Worm (Caenorhabditis elegans): ENCODE data around the gene fbxc-58.
A peak's percentile ranks its signal among the peaks of the same experiment; 100 is the strongest.

fbxc-58 gene

ce11 chrIV:9386038-9386437 is 14.7 kb downstream of the fbxc-58 start, which contains the start of gene daf-15 (continued):
- TF ChIP-seq lin-54 (GFP tag; optimal IDR thresholded peaks at IDR 0.05) (peak; percentile 80), T26A5.8 (tag; optimal IDR thresholded peaks at IDR 0.05) (no peak), ceh-91 (GFP tag; IDR thresholded peaks at IDR 0.05) (no peak), pha-4 (tag; optimal IDR thresholded peaks at IDR 0.05) (no peak), attf-5 (GFP tag; optimal IDR thresholded peaks at IDR 0.05) (peak; percentile 57), ceh-27 (GFP tag; optimal IDR thresholded peaks at IDR 0.05) (no peak), mcd-1 (GFP tag; IDR thresholded peaks at IDR 0.05) (peak; percentile 94), mes-4 (tag; optimal IDR thresholded peaks at IDR 0.05) (no peak), bed-1 (GFP tag; IDR thresholded peaks at IDR 0.05) (no peak), chd-7 (tag; optimal IDR thresholded peaks at IDR 0.05) (no peak), F10E7.11 (tag; optimal IDR thresholded peaks at IDR 0.05) (no peak), ZK185.1 (tag; optimal IDR thresholded peaks at IDR 0.05; ENCODE audit: poor library complexity, severe bottlenecking) (no peak), rcor-1 (GFP tag; IDR thresholded peaks at IDR 0.05) (no peak), B0019.2 (GFP tag; conservative IDR thresholded peaks at IDR 0.05) (no peak), cebp-1 (GFP tag; IDR thresholded peaks at IDR 0.05) (no peak), cebp-1 (tag; optimal IDR thresholded peaks at IDR 0.05) (peak; percentile 79), F52B5.7 (tag; optimal IDR thresholded peaks at IDR 0.05) (no peak), nfya-1 (tag; optimal IDR thresholded peaks at IDR 0.05; ENCODE audit: borderline replicate concordance, insufficient read depth) (no peak), snpc-1.3 (tag; optimal IDR thresholded peaks at IDR 0.05; ENCODE audit: insufficient read depth) (no peak), snpc-4 (GFP tag; optimal IDR thresholded peaks at IDR 0.05) (no peak), snpc-4 (tag; optimal IDR thresholded peaks at IDR 0.05) (no peak), him-1 (tag; optimal IDR thresholded peaks at IDR 0.05) (no peak), let-526 (GFP tag; IDR thresholded peaks at IDR 0.05) (no peak), lsy-27 (tag; optimal IDR thresholded peaks at IDR 0.05; ENCODE audit: borderline replicate concordance, insufficient read depth) (no peak), repo-1 (tag; optimal IDR thresholded peaks at IDR 0.05) (no peak), attf-3 (GFP tag; conservative IDR thresholded peaks at IDR 0.05) (no peak), tbp1 (GFP tag; optimal IDR thresholded peaks at IDR 0.05) (no peak), ztf-26 (tag; optimal IDR thresholded peaks at IDR 0.05) (no peak), efl-1 (GFP tag; optimal IDR thresholded peaks at IDR 0.05) (peak; percentile 74), ceh-79 (tag; optimal IDR thresholded peaks at IDR 0.05) (no peak), cebp-2 (GFP tag; IDR thresholded peaks at IDR 0.05) (no peak), ztf-28 (GFP tag; IDR thresholded peaks at IDR 0.05) (no peak), hmg-1.2 (GFP tag; IDR thresholded peaks at IDR 0.05) (no peak), dpl-1 (GFP tag; optimal IDR thresholded peaks at IDR 0.05) (peak; percentile 52), ztf-3 (GFP tag; optimal IDR thresholded peaks at IDR 0.05) (no peak), lsl-1 (GFP tag; optimal IDR thresholded peaks at IDR 0.05) (no peak), T07F8.4 (tag; optimal IDR thresholded peaks at IDR 0.05) (no peak), Y56A3A.18 (GFP tag; IDR thresholded peaks at IDR 0.05) (no peak)

- TF ChIP-seq egrh-3 (GFP tag; IDR thresholded peaks at IDR 0.05): no peak
- TF ChIP-seq F49E8.2 (tag; optimal IDR thresholded peaks at IDR 0.05; ENCODE audit: insufficient read depth): no peak
- no peak for TF ChIP-seq D2030.7 (GFP tag; IDR thresholded peaks at IDR 0.05)
- no peak for TF ChIP-seq lin-35 (GFP tag; optimal IDR thresholded peaks at IDR 0.05)
- TF ChIP-seq C06A6.2 (GFP tag; conservative IDR thresholded peaks at IDR 0.05): no peak
- no peak for TF ChIP-seq ztf-3 (GFP tag; optimal IDR thresholded peaks at IDR 0.05)
- no peak for TF ChIP-seq T07F8.4 (tag; optimal IDR thresholded peaks at IDR 0.05)
- no peak for TF ChIP-seq hmg-20 (GFP tag; IDR thresholded peaks at IDR 0.05)
Measured at ce11 chrIV:9396118-9396517, 24.8 kb downstream of the fbxc-58 start, which contains the start of gene col-121. Gene col-121 (minus strand): TSS chrIV:9396218.

Data from whole organism, young adult.